Fruit fly (Drosophila melanogaster): ENCODE measurements around the gene CG11585.

Gene CG11585

dm6 chrX:14213509-14214154 lies 24.3 kb downstream of the CG11585 start (continued):
- TF ChIP-seq CG10274 (GFP tag; optimal IDR thresholded peaks at IDR 0.05) (no peak), lola (GFP tag; optimal IDR thresholded peaks at IDR 0.05) (peak in 1 of 3 experiments; percentile 4), CG10979 (tag; optimal IDR thresholded peaks at IDR 0.05) (peak; percentile 46), CG7271 (tag; optimal IDR thresholded peaks at IDR 0.05) (no peak), Pdp1 (GFP tag; optimal IDR thresholded peaks at IDR 0.05) (peak in 1 of 2 experiments; percentile 28), CG10959 (GFP tag; IDR thresholded peaks at IDR 0.05) (no peak), CG17359 (tag; optimal IDR thresholded peaks at IDR 0.05) (peak; percentile 44), CG13296 (GFP tag; optimal IDR thresholded peaks at IDR 0.05) (peak; percentile 9), Spps (tag; optimal IDR thresholded peaks at IDR 0.05) (no peak), E2f2 (GFP tag; IDR thresholded peaks at IDR 0.05) (peak; percentile 29; the same call in 1 of the 2 replicates), CG31441 (GFP tag; IDR thresholded peaks at IDR 0.05) (peak; percentile 57), CG3407 (GFP tag; optimal IDR thresholded peaks at IDR 0.05) (peak; percentile 24), Deaf1 (tag; optimal IDR thresholded peaks at IDR 0.05) (peak; percentile 74), Camta (GFP tag; optimal IDR thresholded peaks at IDR 0.05) (peak; percentile 28), Myb (GFP tag; optimal IDR thresholded peaks at IDR 0.05) (peak; percentile 25), peb (GFP tag; IDR thresholded peaks at IDR 0.05) (0 out of 2 replicates have a peak, but pooled peaks have one; percentile 15), prd (optimal IDR thresholded peaks at IDR 0.05) (no peak), prd (GFP tag; IDR thresholded peaks at IDR 0.05) (peak; percentile 35; the same call in 1 of the 3 replicates), CoRest (tag; optimal IDR thresholded peaks at IDR 0.05) (peak; percentile 50), CG18599 (GFP tag; optimal IDR thresholded peaks at IDR 0.05) (peak; percentile 28), shn (GFP tag; optimal IDR thresholded peaks at IDR 0.05) (peak; percentile 24), dpn (GFP tag; optimal IDR thresholded peaks at IDR 0.05) (peak; percentile 10 to 35), CG8388 (GFP tag; optimal IDR thresholded peaks at IDR 0.05) (peak; percentile 28), Trl (optimal IDR thresholded peaks at IDR 0.05) (no peak), Trl (GFP tag; optimal IDR thresholded peaks at IDR 0.05) (peak; percentile 16), Dad (GFP tag; optimal IDR thresholded peaks at IDR 0.05) (peak; percentile 28), CG30403 (GFP tag; optimal IDR thresholded peaks at IDR 0.05) (peak; percentile 47), CG17328 (GFP tag; IDR thresholded peaks at IDR 0.05) (0 out of 2 replicates have a peak, but pooled peaks have one; percentile 8), row (GFP tag; IDR thresholded peaks at IDR 0.05) (peak; percentile 59), hkb (optimal IDR thresholded peaks at IDR 0.05) (no peak), hkb (GFP tag; IDR thresholded peaks at IDR 0.05) (peak; percentile 19; the same call in 1 of the 2 replicates), Hr3 (GFP tag; optimal IDR thresholded peaks at IDR 0.05) (peak; percentile 1), Atf-2 (GFP tag; optimal IDR thresholded peaks at IDR 0.05) (no peak), CG13424 (tag; optimal IDR thresholded peaks at IDR 0.05) (peak; percentile 51), dmrt11E (tag; optimal IDR thresholded peaks at IDR 0.05) (peak; percentile 7), CG6689 (GFP tag; IDR thresholded peaks at IDR 0.05) (peak; percentile 40; the same call in 1 of the 2 replicates), CG32532 (GFP tag; IDR thresholded peaks at IDR 0.05) (no peak), CG1647 (GFP tag; optimal IDR thresholded peaks at IDR 0.05) (peak; percentile 3), Dref (GFP tag; IDR thresholded peaks at IDR 0.05) (no peak), Nf-YA (GFP tag; IDR thresholded peaks at IDR 0.05) (no peak), Rfx (GFP tag; IDR thresholded peaks at IDR 0.05) (peak; percentile 52), Meics (GFP tag; optimal IDR thresholded peaks at IDR 0.05) (peak; percentile 34), E2f1 (GFP tag; IDR thresholded peaks at IDR 0.05) (peak; percentile 45; the same call in 1 of the 2 replicates), HmgD (GFP tag; optimal IDR thresholded peaks at IDR 0.05) (no peak), NC2β (GFP tag; optimal IDR thresholded peaks at IDR 0.05) (no peak), CG4424 (GFP tag; optimal IDR thresholded peaks at IDR 0.05) (peak; percentile 43), CG10267 (tag; optimal IDR thresholded peaks at IDR 0.05) (peak; percentile 6), abd-A (tag; optimal IDR thresholded peaks at IDR 0.05) (peak; percentile 53), CG14860 (GFP tag; IDR thresholded peaks at IDR 0.05; ENCODE audit: partially characterized antibody) (no peak), tx (GFP tag; optimal IDR thresholded peaks at IDR 0.05) (peak; percentile 15)
